Fruit fly (Drosophila melanogaster) whole organism, prepupa: ENCODE measurements around the gene Helz.

ENCODE experiments used
- Blimp-1 ChIP-seq: fragments of 200-800 bp; sonication (Bioruptor generic); optimal IDR thresholded peaks from 3 replicates; lab custom pipeline; 2017; ENCODE audit warnings: missing biosample characterization, missing genetic modification characterization, mild to moderate bottlenecking, moderate library complexity, missing genetic modification reagents
- CG10631 ChIP-seq: fragments of 200-800 bp; sonication (Bioruptor generic); optimal IDR thresholded peaks from 2 replicates; lab custom pipeline; 2016; ENCODE audit warnings: missing biosample characterization, missing genetic modification characterization
- CG10669 ChIP-seq: fragments of 200-800 bp; sonication (Bioruptor generic); optimal IDR thresholded peaks from 3 replicates; lab custom pipeline; 2018; ENCODE audit warnings: missing biosample characterization, mild to moderate bottlenecking, missing genetic modification characterization, moderate library complexity
- CG11294 ChIP-seq: fragments of 200-800 bp; sonication (Bioruptor generic); IDR thresholded peaks from 2 replicates; pipeline ENCODE4 v1.3.6; 2022; ENCODE audit warnings: missing biosample characterization, missing genetic modification characterization
- CG11762 ChIP-seq: fragments of 200-800 bp; sonication (Bioruptor generic); optimal IDR thresholded peaks from 3 replicates; lab custom pipeline; 2016; ENCODE audit warnings: missing biosample characterization, missing genetic modification characterization; ENCODE audit not compliant: insufficient read depth
- CG11902 ChIP-seq: fragments of 200-800 bp; sonication (Bioruptor generic); optimal IDR thresholded peaks from 3 replicates; lab custom pipeline; 2016; ENCODE audit warnings: missing biosample characterization, missing genetic modification characterization
- CG15336 ChIP-seq: fragments of 200-800 bp; sonication (Bioruptor generic); IDR thresholded peaks from 2 replicates; pipeline ENCODE4 v1.3.6; 2022; ENCODE audit warnings: missing biosample characterization, missing genetic modification characterization
- CG1621 ChIP-seq: fragments of 200-800 bp; sonication (Bioruptor generic); optimal IDR thresholded peaks from 3 replicates; lab custom pipeline; 2018; ENCODE audit warnings: missing biosample characterization, mild to moderate bottlenecking, missing genetic modification characterization
- CG16779 ChIP-seq: fragments of 200-800 bp; sonication (Bioruptor generic); optimal IDR thresholded peaks from 3 replicates; lab custom pipeline; 2017; ENCODE audit warnings: missing biosample characterization, mild to moderate bottlenecking, missing genetic modification characterization
- CG3032 ChIP-seq: fragments of 200-800 bp; optimal IDR thresholded peaks from 2 replicates; lab custom pipeline; 2019; ENCODE audit warnings: missing biosample characterization, mild to moderate bottlenecking, missing genetic modification characterization, moderate library complexity
- CG31627 ChIP-seq: fragments of 200-800 bp; sonication (Bioruptor generic); optimal IDR thresholded peaks from 3 replicates; lab custom pipeline; 2016; ENCODE audit warnings: missing biosample characterization, missing genetic modification characterization
- CG32006 ChIP-seq: fragments of 200-800 bp; sonication (Bioruptor generic); optimal IDR thresholded peaks from 3 replicates; lab custom pipeline; 2017; ENCODE audit warnings: missing biosample characterization, mild to moderate bottlenecking, missing genetic modification characterization
- CG34406 ChIP-seq: fragments of 200-800 bp; sonication (Bioruptor generic); optimal IDR thresholded peaks from 3 replicates; lab custom pipeline; 2016; ENCODE audit warnings: missing biosample characterization, missing genetic modification characterization
- CG3919 ChIP-seq: fragments of 200-800 bp; sonication (Bioruptor generic); optimal IDR thresholded peaks from 3 replicates; lab custom pipeline; 2016; ENCODE audit warnings: missing biosample characterization, missing genetic modification characterization
- CG4318 ChIP-seq: fragments of 200-800 bp; sonication (Bioruptor generic); optimal IDR thresholded peaks from 3 replicates; lab custom pipeline; 2017; ENCODE audit warnings: missing biosample characterization, mild to moderate bottlenecking, missing genetic modification characterization
- CG6163 ChIP-seq: fragments of 200-800 bp; sonication (Bioruptor generic); IDR thresholded peaks from 3 replicates; pipeline ENCODE4 v1.3.6; 2022; ENCODE audit warnings: missing biosample characterization, missing genetic modification characterization
- CG6276 ChIP-seq: fragments of 200-800 bp; sonication (Bioruptor generic); optimal IDR thresholded peaks from 2 replicates; lab custom pipeline; 2017; ENCODE audit warnings: missing biosample characterization, mild to moderate bottlenecking, missing genetic modification characterization
- CG6792 ChIP-seq: fragments of 200-800 bp; sonication (Bioruptor generic); optimal IDR thresholded peaks from 3 replicates; lab custom pipeline; 2016; ENCODE audit warnings: missing biosample characterization, missing genetic modification characterization
- CG6808 ChIP-seq: fragments of 200-800 bp; sonication (Bioruptor generic); optimal IDR thresholded peaks from 3 replicates; lab custom pipeline; 2017; ENCODE audit warnings: missing biosample characterization, missing genetic modification characterization, mild to moderate bottlenecking, moderate library complexity, missing genetic modification reagents
- CG6854 ChIP-seq: fragments of 200-800 bp; sonication (Bioruptor generic); optimal IDR thresholded peaks from 2 replicates; lab custom pipeline; 2017; ENCODE audit warnings: missing biosample characterization, mild to moderate bottlenecking, missing genetic modification characterization
- CG7368 ChIP-seq: fragments of 200-800 bp; sonication (Bioruptor generic); optimal IDR thresholded peaks from 3 replicates; lab custom pipeline; 2016; ENCODE audit warnings: missing biosample characterization, missing genetic modification characterization
- CG8119 ChIP-seq: fragments of 200-800 bp; sonication (Bioruptor generic); IDR thresholded peaks from 3 replicates; pipeline ENCODE4 v1.3.6; 2022; ENCODE audit warnings: missing biosample characterization, missing genetic modification characterization
- CG8319 ChIP-seq: fragments of 200-800 bp; sonication (Bioruptor generic); optimal IDR thresholded peaks from 3 replicates; lab custom pipeline; 2016; ENCODE audit warnings: missing biosample characterization, missing genetic modification characterization
- CG8632 ChIP-seq: fragments of 200-800 bp; sonication (Bioruptor generic); optimal IDR thresholded peaks from 3 replicates; lab custom pipeline; 2016; ENCODE audit warnings: missing biosample characterization, missing genetic modification characterization
- CG9139 ChIP-seq: fragments of 200-800 bp; sonication (Bioruptor generic); optimal IDR thresholded peaks from 3 replicates; lab custom pipeline; 2017; ENCODE audit warnings: missing biosample characterization, mild to moderate bottlenecking, missing genetic modification characterization
- Eip75B ChIP-seq: fragments of 200-800 bp; sonication (Bioruptor generic); optimal IDR thresholded peaks from 3 replicates; lab custom pipeline; 2016; ENCODE audit warnings: missing biosample characterization, missing genetic modification characterization
- Eip78C ChIP-seq: fragments of 200-800 bp; sonication (Bioruptor generic); peaks from one replicate; lab custom pipeline; 2016; ENCODE audit warnings: missing biosample characterization, missing genetic modification characterization
- Eip93F ChIP-seq: fragments of 200-800 bp; sonication (Bioruptor generic); optimal IDR thresholded peaks from 2 replicates; lab custom pipeline; 2016; ENCODE audit warnings: missing biosample characterization, mild to moderate bottlenecking, missing genetic modification characterization
- Ets21C ChIP-seq: fragments of 200-800 bp; sonication (Bioruptor generic); optimal IDR thresholded peaks from 3 replicates; lab custom pipeline; 2016; ENCODE audit warnings: missing biosample characterization, missing genetic modification characterization
- Ets96B ChIP-seq: fragments of 200-800 bp; optimal IDR thresholded peaks from 2 replicates; lab custom pipeline; 2019; ENCODE audit warnings: missing biosample characterization, mild to moderate bottlenecking, missing genetic modification characterization, moderate library complexity
- Gug ChIP-seq: fragments of 200-800 bp; sonication (Bioruptor generic); IDR thresholded peaks from 2 replicates; pipeline ENCODE4 v1.3.6; 2022; ENCODE audit warnings: missing biosample characterization, missing genetic modification characterization
- Hr38 ChIP-seq: sonication (Bioruptor generic); optimal IDR thresholded peaks from 2 replicates; lab custom pipeline; 2016; ENCODE audit warnings: missing biosample characterization, missing genetic modification characterization
- Hr39 ChIP-seq: fragments of 200-800 bp; sonication (Bioruptor generic); optimal IDR thresholded peaks from 2 replicates; lab custom pipeline; 2016; ENCODE audit warnings: missing biosample characterization, missing genetic modification characterization
- Hr4 ChIP-seq: fragments of 200-800 bp; sonication (Bioruptor generic); optimal IDR thresholded peaks from 3 replicates; lab custom pipeline; 2016; ENCODE audit warnings: missing biosample characterization, missing genetic modification characterization
- Lpt ChIP-seq: fragments of 200-800 bp; sonication (Bioruptor generic); optimal IDR thresholded peaks from 3 replicates; lab custom pipeline; 2016; ENCODE audit warnings: missing biosample characterization, missing genetic modification characterization
- Met ChIP-seq: fragments of 200-800 bp; sonication (Bioruptor generic); optimal IDR thresholded peaks from 3 replicates; lab custom pipeline; 2016; ENCODE audit warnings: missing biosample characterization, missing genetic modification characterization
- OdsH ChIP-seq: fragments of 200-800 bp; sonication (Bioruptor generic); optimal IDR thresholded peaks from 3 replicates; lab custom pipeline; 2016; ENCODE audit warnings: missing biosample characterization, missing genetic modification characterization
- Smox ChIP-seq: fragments of 200-800 bp; sonication (Bioruptor generic); optimal IDR thresholded peaks from 3 replicates; lab custom pipeline; 2016; ENCODE audit warnings: missing biosample characterization, missing genetic modification characterization
- Sox15 ChIP-seq: fragments of 200-800 bp; sonication (Bioruptor generic); optimal IDR thresholded peaks from 3 replicates; lab custom pipeline; 2016; ENCODE audit warnings: missing biosample characterization, missing genetic modification characterization
- acj6 ChIP-seq: fragments of 200-800 bp; sonication (Bioruptor generic); optimal IDR thresholded peaks from 3 replicates; lab custom pipeline; 2016; ENCODE audit warnings: missing biosample characterization, missing genetic modification characterization
- cyc ChIP-seq: fragments of 200-800 bp; sonication (Bioruptor generic); optimal IDR thresholded peaks from 3 replicates; lab custom pipeline; 2016; ENCODE audit warnings: missing biosample characterization, missing genetic modification characterization
- dac ChIP-seq: fragments of 200-800 bp; sonication (Bioruptor generic); optimal IDR thresholded peaks from 2 replicates; lab custom pipeline; 2017; ENCODE audit warnings: missing biosample characterization, mild to moderate bottlenecking, missing genetic modification characterization
- eg ChIP-seq: fragments of 200-800 bp; sonication (Bioruptor generic); IDR thresholded peaks from 3 replicates; pipeline ENCODE4 v1.3.6; 2022; ENCODE audit warnings: missing biosample characterization, missing genetic modification characterization
- esn ChIP-seq: fragments of 200-800 bp; sonication (Bioruptor generic); optimal IDR thresholded peaks from 2 replicates; lab custom pipeline; 2016; ENCODE audit warnings: missing biosample characterization, mild to moderate bottlenecking, missing genetic modification characterization, moderate library complexity
- fd59A ChIP-seq: fragments of 200-800 bp; sonication (Bioruptor generic); optimal IDR thresholded peaks from 2 replicates; lab custom pipeline; 2017; ENCODE audit warnings: missing biosample characterization, mild to moderate bottlenecking, missing genetic modification characterization, missing genetic modification reagents
- fd85E ChIP-seq: fragments of 200-800 bp; sonication (Bioruptor generic); optimal IDR thresholded peaks from 3 replicates; lab custom pipeline; 2016; ENCODE audit warnings: missing biosample characterization, missing genetic modification characterization
- fkh ChIP-seq: fragments of 200-800 bp; sonication (Bioruptor generic); optimal IDR thresholded peaks from 3 replicates; lab custom pipeline; 2017; ENCODE audit warnings: missing biosample characterization, mild to moderate bottlenecking, missing genetic modification characterization, moderate library complexity
- lz ChIP-seq: fragments of 200-800 bp; sonication (Bioruptor generic); optimal IDR thresholded peaks from 3 replicates; lab custom pipeline; 2016; ENCODE audit warnings: missing biosample characterization, missing genetic modification characterization
- net ChIP-seq: fragments of 200-800 bp; sonication (Bioruptor generic); optimal IDR thresholded peaks from 3 replicates; lab custom pipeline; 2016; ENCODE audit warnings: missing biosample characterization, missing genetic modification characterization
- spab ChIP-seq: fragments of 200-800 bp; sonication (Bioruptor generic); optimal IDR thresholded peaks from 2 replicates; lab custom pipeline; 2017; ENCODE audit warnings: missing biosample characterization, mild to moderate bottlenecking, missing genetic modification characterization, missing genetic modification reagents
- svp ChIP-seq: fragments of 200-800 bp; sonication (Bioruptor generic); peaks from one replicate; lab custom pipeline; 2016; ENCODE audit warnings: missing biosample characterization, missing genetic modification characterization
- topi ChIP-seq: fragments of 200-800 bp; sonication (Bioruptor generic); optimal IDR thresholded peaks from 3 replicates; lab custom pipeline; 2016; ENCODE audit warnings: missing biosample characterization, missing genetic modification characterization

Gene Helz

DNA sequence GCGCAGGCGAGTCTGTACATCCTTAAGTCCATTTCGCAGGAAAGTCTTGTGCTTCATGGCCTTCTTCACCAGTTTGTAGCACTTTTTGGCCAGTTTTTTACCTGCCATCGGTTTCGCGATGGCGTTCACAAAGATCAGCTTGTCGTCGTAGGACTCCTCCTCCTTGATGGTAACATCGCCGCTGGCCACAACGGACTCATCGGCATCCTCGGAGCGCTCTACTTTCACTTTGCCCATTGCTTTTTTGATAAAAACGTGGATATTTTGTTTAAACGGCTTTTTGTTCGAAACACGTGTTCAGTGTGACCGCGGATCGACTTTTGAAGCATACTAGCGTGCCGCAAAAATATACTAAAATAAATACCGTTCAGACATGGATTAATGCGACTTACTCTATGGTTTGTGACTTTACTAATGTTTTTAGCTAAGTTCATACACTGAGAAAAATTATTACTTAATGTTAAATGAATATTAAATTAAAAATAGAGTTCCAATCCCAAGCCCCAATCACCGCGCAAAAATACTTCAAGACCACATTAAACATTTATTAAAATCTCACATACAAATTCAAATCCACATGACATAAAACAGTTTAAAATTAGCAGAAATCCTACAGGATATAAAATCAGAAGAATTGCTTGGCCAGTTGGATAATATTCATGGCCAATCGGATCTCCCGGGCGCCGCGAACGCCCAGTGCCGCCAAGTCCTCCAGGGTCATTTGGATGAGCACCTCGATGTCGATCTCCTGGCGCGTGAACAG lies 12.3 kb downstream of the Helz start, which contains the start of gene NHP2:
Gene NHP2, minus strand, starts transcription at position 315 of the 763 bp plus-strand sequence.
- TF ChIP-seq topi (GFP tag; lab: Kevin White, UChicago) (no peak), fkh (GFP tag; lab: Kevin White, UChicago) (no peak), CG9139 (GFP tag; lab: Kevin White, UChicago) (no peak), esn (GFP tag; lab: Kevin White, UChicago) (peak; percentile 85), dac (GFP tag; lab: Kevin White, UChicago) (no peak), Sox15 (GFP tag; lab: Kevin White, UChicago) (peak; percentile 54), Ets96B (tag; lab: Kevin White, UChicago) (peak; percentile 80), cyc (GFP tag; lab: Kevin White, UChicago) (peak; percentile 77), CG11902 (peak; percentile 54), CG8319 (GFP tag; lab: Kevin White, UChicago) (peak; percentile 68), Eip93F (GFP tag; lab: Kevin White, UChicago) (peak; percentile 60), CG15336 (GFP tag; lab: Robert Waterston, UW) (peak; percentile 87), CG10631 (GFP tag; lab: Kevin White, UChicago) (no peak), Ets21C (peak; percentile 49), lz (peak; percentile 80), CG8119 (GFP tag; lab: Robert Waterston, UW) (peak; percentile 88), acj6 (GFP tag; lab: Kevin White, UChicago) (no peak), fd59A (GFP tag; lab: Kevin White, UChicago) (peak; percentile 70), CG31627 (GFP tag; lab: Kevin White, UChicago) (no peak), CG6276 (GFP tag; lab: Kevin White, UChicago) (no peak), spab (no peak), CG11762 (GFP tag; lab: Kevin White, UChicago) (peak; percentile 73), CG3032 (tag; lab: Kevin White, UChicago) (peak; percentile 84), CG6808 (GFP tag; lab: Kevin White, UChicago) (no peak), CG4318 (GFP tag; lab: Kevin White, UChicago) (peak; percentile 66), CG6163 (GFP tag; lab: Robert Waterston, UW) (peak; percentile 93; the same call in 2 of the 3 replicates), CG11294 (GFP tag; lab: Robert Waterston, UW) (peak; percentile 44; the same call in 1 of the 2 replicates), eg (GFP tag; lab: Robert Waterston, UW) (peak; percentile 92), Met (GFP tag; lab: Kevin White, UChicago) (no peak), Hr38 (GFP tag; lab: Kevin White, UChicago) (no peak), OdsH (GFP tag; lab: Kevin White, UChicago) (no peak), CG7368 (GFP tag; lab: Kevin White, UChicago) (no peak), CG16779 (tag; lab: Kevin White, UChicago) (no peak), Smox (GFP tag; lab: Kevin White, UChicago) (no peak), Eip78C (no peak), CG6792 (GFP tag; lab: Kevin White, UChicago) (peak; percentile 77), net (no peak), svp (peak; percentile 60), CG3919 (GFP tag; lab: Kevin White, UChicago) (no peak), CG34406 (GFP tag; lab: Kevin White, UChicago) (peak; percentile 74), CG10669 (GFP tag; lab: Kevin White, UChicago) (no peak), Gug (peak; percentile 68; the same call in 1 of the 2 replicates), CG1621 (tag; lab: Kevin White, UChicago) (no peak), fd85E (GFP tag; lab: Kevin White, UChicago) (no peak), Blimp-1 (peak; percentile 42), CG6854 (peak; percentile 63), Lpt (GFP tag; lab: Kevin White, UChicago) (peak; percentile 83), Eip75B (GFP tag; lab: Kevin White, UChicago) (no peak), Hr39 (GFP tag; lab: Kevin White, UChicago) (peak; percentile 78), CG32006 (GFP tag; lab: Kevin White, UChicago) (peak; percentile 8), CG8632 (GFP tag; lab: Kevin White, UChicago) (no peak), Hr4 (GFP tag; lab: Kevin White, UChicago) (no peak)
